Worm (Caenorhabditis elegans): ENCODE results near the gene F01D5.5.

The F01D5.5 gene

DNA sequence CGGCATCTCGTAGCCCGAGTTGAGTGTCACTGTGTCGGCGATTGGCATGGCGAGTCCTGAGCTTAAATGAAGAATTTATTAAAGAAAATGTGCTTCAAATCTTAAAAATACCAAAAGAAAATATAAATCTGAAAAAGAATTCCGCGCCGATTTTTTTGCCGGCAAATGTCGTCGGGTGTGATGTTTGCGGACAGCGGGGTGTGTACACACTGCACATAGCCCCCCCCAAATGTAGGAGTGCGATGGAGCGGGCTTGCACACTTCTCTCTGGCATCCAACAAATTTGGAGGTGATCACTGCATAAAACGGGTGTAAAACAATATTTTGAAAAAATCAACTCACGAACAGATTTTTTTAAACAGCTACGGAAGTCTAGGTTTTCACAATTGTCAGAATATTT lies 25.9 kb downstream of the F01D5.5 start, which contains the start of gene Y39G8B.2 (continued):
- TF ChIP-seq php-3 (GFP tag; IDR thresholded peaks at IDR 0.05): no peak
- no peak for TF ChIP-seq zag-1 (tag; optimal IDR thresholded peaks at IDR 0.05)
- TF ChIP-seq zip-2 (tag; optimal IDR thresholded peaks at IDR 0.05): no peak
- TF ChIP-seq hlh-11 (tag; optimal IDR thresholded peaks at IDR 0.05): peak; percentile 81
- TF ChIP-seq duxl-1 (tag; optimal IDR thresholded peaks at IDR 0.05; ENCODE audit: poor library complexity): no peak
- no peak for TF ChIP-seq T20F7.1 (GFP tag; optimal IDR thresholded peaks at IDR 0.05)
- TF ChIP-seq jun-1 (tag; optimal IDR thresholded peaks at IDR 0.05): peak; percentile 66
- no peak for TF ChIP-seq saeg-2 (GFP tag; IDR thresholded peaks at IDR 0.05)
- no peak for TF ChIP-seq sdz-12 (GFP tag; optimal IDR thresholded peaks at IDR 0.05)
- no peak for TF ChIP-seq ZK337.2 (GFP tag; IDR thresholded peaks at IDR 0.05)
- peak in 1 of 2 experiments; percentile 73 for TF ChIP-seq hif-1 (tag; optimal IDR thresholded peaks at IDR 0.05)
- TF ChIP-seq zfp-3 (GFP tag; conservative IDR thresholded peaks at IDR 0.05): peak; percentile 56; the same call in 1 of the 2 replicates
- no peak for TF ChIP-seq spr-3 (GFP tag; optimal IDR thresholded peaks at IDR 0.05)
- no peak for TF ChIP-seq nhr-41 (GFP tag; IDR thresholded peaks at IDR 0.05)
- no peak for TF ChIP-seq mxl-2 (GFP tag; conservative IDR thresholded peaks at IDR 0.05)
- no peak for TF ChIP-seq aly-2 (tag; optimal IDR thresholded peaks at IDR 0.05)
- peak; percentile 37; the same call in 1 of the 2 replicates for TF ChIP-seq lin-29 (GFP tag; IDR thresholded peaks at IDR 0.05)
- TF ChIP-seq ztf-7 (tag; optimal IDR thresholded peaks at IDR 0.05): no peak
- no peak for TF ChIP-seq Y75B8A.6 (GFP tag; IDR thresholded peaks at IDR 0.05)
- no peak for TF ChIP-seq F49E8.2 (tag; optimal IDR thresholded peaks at IDR 0.05; ENCODE audit: borderline replicate concordance)
- no peak for TF ChIP-seq Y5F2A.4 (GFP tag; optimal IDR thresholded peaks at IDR 0.05)
- no peak for TF ChIP-seq zip-11 (GFP tag; IDR thresholded peaks at IDR 0.05)
- no peak for TF ChIP-seq nhr-48 (tag; optimal IDR thresholded peaks at IDR 0.05)
- no peak for TF ChIP-seq arid-1 (GFP tag; conservative IDR thresholded peaks at IDR 0.05)
- TF ChIP-seq lin-38 (GFP tag; IDR thresholded peaks at IDR 0.05): no peak
- no peak for TF ChIP-seq set-16 (GFP tag; IDR thresholded peaks at IDR 0.05)
- TF ChIP-seq F44E2.7 (GFP tag; IDR thresholded peaks at IDR 0.05): no peak
- 0 out of 2 replicates have a peak, but pooled peaks have one; percentile 16 for TF ChIP-seq lin-1 (GFP tag; IDR thresholded peaks at IDR 0.05)

ce11 chrII:13974136-13974535 lies 28.0 kb downstream of the F01D5.5 start:
- TF ChIP-seq D1046.2 (GFP tag; IDR thresholded peaks at IDR 0.05) (no peak), tra-1 (GFP tag; IDR thresholded peaks at IDR 0.05) (0 out of 2 replicates have a peak, but pooled peaks have one; percentile 4), mes-2 (tag; optimal IDR thresholded peaks at IDR 0.05; ENCODE audit: poor library complexity, severe bottlenecking) (no peak), nhr-42 (GFP tag; IDR thresholded peaks at IDR 0.05) (0 out of 2 replicates have a peak, but pooled peaks have one; percentile 19)

- TF ChIP-seq aha-1 (tag) (no peak), arid-1 (GFP tag; conservative IDR thresholded peaks at IDR 0.05) (no peak), gei-8 (GFP tag; optimal IDR thresholded peaks at IDR 0.05) (no peak), dve-1 (tag; optimal IDR thresholded peaks at IDR 0.05; ENCODE audit: insufficient read depth) (peak; percentile 60), mdl-1 (tag; optimal IDR thresholded peaks at IDR 0.05) (peak in 1 of 2 experiments; percentile 29), nhr-48 (tag; optimal IDR thresholded peaks at IDR 0.05) (no peak), unc-62 (GFP tag; optimal IDR thresholded peaks at IDR 0.05 in 1 of 2) (peak in 1 of 2 experiments; percentile 79), unc-62 (tag; optimal IDR thresholded peaks at IDR 0.05) (no peak), nhr-28 (tag; optimal IDR thresholded peaks at IDR 0.05) (peak; percentile 51), dpl-1 (GFP tag; optimal IDR thresholded peaks at IDR 0.05) (peak; percentile 7), nhr-6 (tag; optimal IDR thresholded peaks at IDR 0.05) (no peak), egl-27 (tag; optimal IDR thresholded peaks at IDR 0.05) (no peak), php-3 (GFP tag; IDR thresholded peaks at IDR 0.05) (no peak), lsy-2 (tag; optimal IDR thresholded peaks at IDR 0.05) (peak in 1 of 2 experiments; percentile 40), zag-1 (tag; optimal IDR thresholded peaks at IDR 0.05) (no peak), nhr-77 (tag; optimal IDR thresholded peaks at IDR 0.05) (peak; percentile 46), hlh-11 (tag; optimal IDR thresholded peaks at IDR 0.05) (peak; percentile 27), spr-1 (tag; optimal IDR thresholded peaks at IDR 0.05) (no peak), nhr-41 (GFP tag; IDR thresholded peaks at IDR 0.05) (no peak), egl-43 (GFP tag; IDR thresholded peaks at IDR 0.05) (no peak), daf-16 (GFP tag; optimal IDR thresholded peaks at IDR 0.05) (no peak), daf-16 (tag; optimal IDR thresholded peaks at IDR 0.05) (peak; percentile 41), mxl-3 (GFP tag; optimal IDR thresholded peaks at IDR 0.05) (peak; percentile 17)
Observed at ce11 chrII:13973514-13973913, 28.6 kb downstream of the F01D5.5 start, which contains the start of gene Y39G8B.1. Y39G8B.1 (minus strand) TSS chrII:13973812.
